Worm (Caenorhabditis elegans) whole organism, early embryonic: Measurements from ENCODE around the gene F53B3.5.

Experiments used
- F13C5.2 ChIP-seq: sonication (generic microtip); optimal IDR thresholded peaks from 2 replicates; lab custom pipeline; 2017; ENCODE audit warnings: mild to moderate bottlenecking, missing genetic modification characterization, inconsistent platforms, missing compliant biosample characterization
- ama-1 ChIP-seq: fragments of 150-350 bp; optimal IDR thresholded peaks from 2 replicates; lab custom pipeline; 2014
- ets-7 ChIP-seq: sonication (generic microtip); optimal IDR thresholded peaks from 2 replicates; lab custom pipeline; 2016; ENCODE audit warnings: missing genotype, missing genetic modification characterization, missing compliant biosample characterization
- flt-1 ChIP-seq: fragments of 200-800 bp; sonication (Bioruptor generic); IDR thresholded peaks from 2 replicates; pipeline ENCODE4 v1.3.6; 2022; ENCODE audit warnings: missing genetic modification characterization, missing compliant biosample characterization
- hmg-4 ChIP-seq: fragments of 200-800 bp; sonication (Bioruptor generic); optimal IDR thresholded peaks from 2 replicates; lab custom pipeline; 2018; ENCODE audit warnings: mild to moderate bottlenecking, missing genetic modification characterization, missing compliant biosample characterization
- pes-1 ChIP-seq: fragments of 200-800 bp; sonication (Bioruptor generic); IDR thresholded peaks from 2 replicates; pipeline ENCODE4 v1.3.6; 2022; ENCODE audit warnings: missing genetic modification reagents, missing genetic modification characterization, missing compliant biosample characterization
- tbx-11 ChIP-seq: fragments of 200-800 bp; sonication (Bioruptor generic); IDR thresholded peaks from 2 replicates; pipeline ENCODE4 v1.3.6; 2022; ENCODE audit warnings: missing genetic modification characterization, missing compliant biosample characterization
- tbx-37 ChIP-seq: fragments of 200-800 bp; sonication (Bioruptor generic); conservative IDR thresholded peaks from 2 replicates; pipeline ENCODE4 v1.3.6; 2022; ENCODE audit warnings: missing genetic modification reagents, missing genetic modification characterization, missing compliant biosample characterization

DNA sequence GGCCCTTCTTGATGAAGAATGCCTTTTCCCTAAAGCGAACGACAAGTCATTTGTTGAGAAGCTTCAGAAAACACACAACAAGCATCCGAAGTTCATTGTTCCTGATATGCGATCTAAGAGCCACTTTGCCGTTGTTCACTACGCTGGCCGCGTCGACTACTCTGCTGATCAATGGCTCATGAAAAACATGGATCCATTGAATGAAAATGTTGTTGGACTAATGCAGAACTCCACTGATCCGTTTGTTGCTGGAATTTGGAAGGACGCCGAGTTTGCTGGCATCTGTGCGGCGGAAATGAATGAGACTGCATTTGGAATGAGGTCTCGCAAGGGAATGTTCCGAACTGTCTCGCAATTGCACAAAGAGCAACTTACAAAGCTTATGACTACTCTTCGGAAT is 33.3 kb upstream of the F53B3.5 start:
- no peak for TF ChIP-seq tbx-37
- TF ChIP-seq hmg-4 (GFP tag; lab: Kevin White, UChicago): no peak
- TF ChIP-seq ama-1 (lab: Kevin White, UChicago): no peak
- no peak for TF ChIP-seq flt-1 (GFP tag; lab: Robert Waterston, UW)
- no peak for TF ChIP-seq F13C5.2
- TF ChIP-seq ets-7 (tag; lab: Kevin White, UChicago): no peak
- TF ChIP-seq pes-1 (GFP tag; lab: Robert Waterston, UW): no peak
- no peak for TF ChIP-seq tbx-11 (GFP tag; lab: Robert Waterston, UW)
